Fruit fly (Drosophila melanogaster) whole organism, embryonic: ENCODE measurements around the gene Ugt316A1.
A peak's percentile ranks its signal among the peaks of the same experiment; 100 is the strongest.

Experiments used
- B-H2 ChIP-seq: fragments of 200-800 bp; sonication (Bioruptor generic); optimal IDR thresholded peaks from 2 replicates; lab custom pipeline; 2018; ENCODE audit warnings: missing biosample characterization, mild to moderate bottlenecking, missing genetic modification characterization
- CG10274 ChIP-seq: fragments of 200-800 bp; sonication (Bioruptor generic); optimal IDR thresholded peaks from 3 replicates; lab custom pipeline; 2017; ENCODE audit warnings: missing biosample characterization, mild to moderate bottlenecking, missing genetic modification characterization
- CG12104 ChIP-seq: fragments of 200-800 bp; sonication (Bioruptor generic); optimal IDR thresholded peaks from 3 replicates; lab custom pipeline; 2016; ENCODE audit warnings: missing biosample characterization, missing genetic modification characterization
- CG12769 ChIP-seq: fragments of 200-800 bp; sonication (Bioruptor generic); optimal IDR thresholded peaks from 2 replicates; lab custom pipeline; 2019; ENCODE audit warnings: missing biosample characterization, mild to moderate bottlenecking, missing genetic modification characterization, moderate library complexity
- CG13287 ChIP-seq: fragments of 200-800 bp; sonication (Bioruptor generic); IDR thresholded peaks from 2 replicates; pipeline ENCODE4 v1.3.6; 2022; ENCODE audit warnings: missing biosample characterization, missing genetic modification characterization; ENCODE audit not compliant: partially characterized antibody
- CG13424 ChIP-seq: fragments of 200-800 bp; sonication (Bioruptor generic); optimal IDR thresholded peaks from 2 replicates; lab custom pipeline; 2019; ENCODE audit warnings: missing biosample characterization, mild to moderate bottlenecking, missing genetic modification characterization, moderate library complexity
- CG13894 ChIP-seq: fragments of 200-800 bp; sonication (Bioruptor generic); optimal IDR thresholded peaks from 3 replicates; lab custom pipeline; 2018; ENCODE audit warnings: missing biosample characterization, mild to moderate bottlenecking, missing genetic modification characterization, moderate library complexity
- CG16863 ChIP-seq: fragments of 200-800 bp; sonication (Bioruptor generic); optimal IDR thresholded peaks from 3 replicates; lab custom pipeline; 2016; ENCODE audit warnings: missing biosample characterization, missing genetic modification characterization
- CG17359 ChIP-seq: fragments of 200-800 bp; sonication (Bioruptor generic); optimal IDR thresholded peaks from 3 replicates; lab custom pipeline; 2018; ENCODE audit warnings: missing biosample characterization, mild to moderate bottlenecking, missing genetic modification characterization, moderate library complexity
- CG2120 ChIP-seq: fragments of 200-800 bp; sonication (Bioruptor generic); optimal IDR thresholded peaks from 3 replicates; lab custom pipeline; 2016; ENCODE audit warnings: missing biosample characterization, missing genetic modification characterization
- CG2199 ChIP-seq: fragments of 200-800 bp; sonication (Bioruptor generic); IDR thresholded peaks from 3 replicates; pipeline ENCODE4 v1.3.6; 2022; ENCODE audit warnings: missing biosample characterization, missing genetic modification characterization
- CG2875 ChIP-seq: fragments of 200-800 bp; sonication (Bioruptor generic); optimal IDR thresholded peaks from 2 replicates; lab custom pipeline; 2017; ENCODE audit warnings: missing biosample characterization, mild to moderate bottlenecking, missing genetic modification characterization, missing genetic modification reagents
- CG33213 ChIP-seq: fragments of 200-800 bp; sonication (Bioruptor generic); optimal IDR thresholded peaks from 3 replicates; lab custom pipeline; 2016; ENCODE audit warnings: missing biosample characterization, missing genetic modification characterization
- CG4360 ChIP-seq: fragments of 200-800 bp; sonication (Bioruptor generic); IDR thresholded peaks from 2 replicates; pipeline ENCODE4 v1.3.6; 2022; ENCODE audit warnings: missing biosample characterization, missing genetic modification characterization
- CG4820 ChIP-seq: fragments of 200-800 bp; sonication (Bioruptor generic); optimal IDR thresholded peaks from 3 replicates; lab custom pipeline; 2016; ENCODE audit warnings: missing biosample characterization, missing genetic modification characterization
- CG8924 ChIP-seq: fragments of 200-800 bp; optimal IDR thresholded peaks from 3 replicates; lab custom pipeline; 2019; ENCODE audit warnings: missing biosample characterization, mild to moderate bottlenecking, missing genetic modification characterization, moderate library complexity
- Dad ChIP-seq: fragments of 200-800 bp; sonication (Bioruptor generic); optimal IDR thresholded peaks from 3 replicates; lab custom pipeline; 2016; ENCODE audit warnings: missing biosample characterization, missing genetic modification characterization
- Deaf1 ChIP-seq: fragments of 200-800 bp; optimal IDR thresholded peaks from 3 replicates; lab custom pipeline; 2019; ENCODE audit warnings: missing biosample characterization, mild to moderate bottlenecking, missing genetic modification characterization, moderate library complexity
- HLH54F ChIP-seq: fragments of 200-800 bp; sonication (Bioruptor generic); optimal IDR thresholded peaks from 3 replicates; lab custom pipeline; 2016; ENCODE audit warnings: missing biosample characterization, missing genetic modification characterization
- Hey ChIP-seq: fragments of 200-800 bp; sonication (Bioruptor generic); optimal IDR thresholded peaks from 3 replicates; lab custom pipeline; 2018; ENCODE audit warnings: missing biosample characterization, mild to moderate bottlenecking, missing genetic modification characterization
- Med ChIP-seq: fragments of 200-800 bp; sonication (Bioruptor generic); peaks from one replicate; lab custom pipeline; 2016; ENCODE audit warnings: missing biosample characterization, missing genetic modification characterization, mild to moderate bottlenecking, inconsistent platforms, moderate library complexity
- NFAT ChIP-seq: fragments of 200-800 bp; sonication (Bioruptor generic); IDR thresholded peaks from 2 replicates; pipeline ENCODE4 v1.3.6; 2022; ENCODE audit warnings: missing biosample characterization, missing genetic modification characterization
- Nf-YA ChIP-seq: fragments of 200-800 bp; sonication (Bioruptor generic); IDR thresholded peaks from 2 replicates; pipeline ENCODE4 v1.3.6; 2022; ENCODE audit warnings: missing biosample characterization, missing genetic modification characterization
- Pdp1 ChIP-seq, 2 experiments: fragments of 200-800 bp; sonication (Bioruptor generic); optimal IDR thresholded peaks; 3 replicates each; lab custom pipeline; 2016; ENCODE audit warnings: missing biosample characterization in 2 of 2, missing genetic modification characterization in 2 of 2, mild to moderate bottlenecking in 1 of 2, moderate library complexity in 1 of 2
- Rfx ChIP-seq: fragments of 200-800 bp; sonication (Bioruptor generic); IDR thresholded peaks from 2 replicates; pipeline ENCODE4 v1.3.6; 2022; ENCODE audit warnings: missing biosample characterization, missing genetic modification characterization
- Six4 ChIP-seq: fragments of 200-800 bp; sonication (Bioruptor generic); optimal IDR thresholded peaks from 2 replicates; lab custom pipeline; 2016; ENCODE audit warnings: missing biosample characterization, missing genetic modification characterization
- Spps ChIP-seq: fragments of 200-800 bp; sonication (Bioruptor generic); optimal IDR thresholded peaks from 2 replicates; lab custom pipeline; 2018; ENCODE audit warnings: missing biosample characterization, mild to moderate bottlenecking, missing genetic modification characterization
- Sry-δ ChIP-seq: fragments of 200-800 bp; sonication (Bioruptor generic); optimal IDR thresholded peaks from 2 replicates; lab custom pipeline; 2016; ENCODE audit warnings: missing biosample characterization, missing genetic modification characterization
- Tbp ChIP-seq: fragments of >200 bp; optimal IDR thresholded peaks from 2 replicates; lab custom pipeline; 2018; ENCODE audit warnings: missing biosample characterization, missing genetic modification characterization
- ato ChIP-seq: fragments of 200-800 bp; sonication (Bioruptor generic); IDR thresholded peaks from 2 replicates; pipeline ENCODE4 v1.3.6; 2022; ENCODE audit warnings: missing biosample characterization, missing genetic modification characterization; ENCODE audit not compliant: partially characterized antibody
- bigmax ChIP-seq: fragments of 200-800 bp; sonication (Bioruptor generic); optimal IDR thresholded peaks from 2 replicates; lab custom pipeline; 2018; ENCODE audit warnings: missing biosample characterization, mild to moderate bottlenecking, missing genetic modification characterization
- cas ChIP-seq: fragments of 200-800 bp; sonication (Bioruptor generic); IDR thresholded peaks from 2 replicates; pipeline ENCODE4 v1.3.6; 2022; ENCODE audit warnings: missing biosample characterization, missing genetic modification characterization
- chif ChIP-seq, 2 experiments: fragments of 200-800 bp; sonication (Bioruptor generic); optimal IDR thresholded peaks; 3 replicates each; lab custom pipeline; 2016; ENCODE audit warnings: missing biosample characterization in 2 of 2, missing genetic modification characterization in 2 of 2
- chinmo ChIP-seq: fragments of 200-800 bp; sonication (Bioruptor generic); IDR thresholded peaks from 4 replicates; pipeline ENCODE4 v1.3.6; 2022; ENCODE audit warnings: missing biosample characterization, missing genetic modification characterization; ENCODE audit not compliant: partially characterized antibody
- dpn ChIP-seq, 2 experiments: fragments of 200-800 bp; sonication (Bioruptor generic); optimal IDR thresholded peaks; 3 replicates each; lab custom pipeline; 2016; ENCODE audit warnings: missing biosample characterization in 2 of 2, missing genetic modification characterization in 2 of 2
- esg ChIP-seq: fragments of 200-800 bp; sonication (Bioruptor generic); conservative IDR thresholded peaks from 2 replicates; pipeline ENCODE4 v1.3.6; 2022; ENCODE audit warnings: missing biosample characterization, missing genetic modification characterization
- gem ChIP-seq: fragments of 200-800 bp; sonication (Bioruptor generic); optimal IDR thresholded peaks from 2 replicates; lab custom pipeline; 2019; ENCODE audit warnings: missing biosample characterization, mild to moderate bottlenecking, missing genetic modification characterization, moderate library complexity
- gro ChIP-seq: fragments of 200-800 bp; sonication (Bioruptor generic); optimal IDR thresholded peaks from 2 replicates; lab custom pipeline; 2016; ENCODE audit warnings: missing biosample characterization, missing genetic modification characterization
- insv ChIP-seq, 2 experiments: fragments of 200-800 bp; sonication (Bioruptor generic); optimal IDR thresholded peaks; 3 replicates each; lab custom pipeline; 2016 to 2018; ENCODE audit warnings: missing biosample characterization in 2 of 2, missing genetic modification characterization in 2 of 2
- ken ChIP-seq: fragments of 200-800 bp; sonication (Bioruptor generic); IDR thresholded peaks from 3 replicates; pipeline ENCODE4 v1.3.6; 2022; ENCODE audit warnings: missing biosample characterization, missing genetic modification characterization
- lab ChIP-seq: fragments of 200-800 bp; sonication (Bioruptor generic); optimal IDR thresholded peaks from 3 replicates; lab custom pipeline; 2017; ENCODE audit warnings: missing biosample characterization, missing genetic modification characterization, mild to moderate bottlenecking, moderate library complexity, missing genetic modification reagents
- mirr ChIP-seq: fragments of 200-800 bp; sonication (Bioruptor generic); optimal IDR thresholded peaks from 3 replicates; lab custom pipeline; 2018; ENCODE audit warnings: missing biosample characterization, mild to moderate bottlenecking, missing genetic modification characterization
- nau ChIP-seq: fragments of 200-800 bp; sonication (Bioruptor generic); optimal IDR thresholded peaks from 3 replicates; lab custom pipeline; 2017; ENCODE audit warnings: missing biosample characterization, mild to moderate bottlenecking, missing genetic modification characterization, missing genetic modification reagents
- p53 ChIP-seq: fragments of 200-800 bp; sonication (Bioruptor generic); optimal IDR thresholded peaks from 2 replicates; lab custom pipeline; 2016; ENCODE audit warnings: missing biosample characterization, missing genetic modification characterization
- pho ChIP-seq: fragments of 200-800 bp; sonication (Bioruptor generic); optimal IDR thresholded peaks from 2 replicates; lab custom pipeline; 2016; ENCODE audit warnings: missing biosample characterization, missing genetic modification characterization
- pum ChIP-seq: fragments of 200-800 bp; sonication (Bioruptor generic); optimal IDR thresholded peaks from 2 replicates; lab custom pipeline; 2016; ENCODE audit warnings: missing biosample characterization, missing genetic modification characterization
- pzg ChIP-seq: fragments of 200-800 bp; sonication (Bioruptor generic); optimal IDR thresholded peaks from 3 replicates; lab custom pipeline; 2018; ENCODE audit warnings: missing biosample characterization, mild to moderate bottlenecking, missing genetic modification characterization, moderate library complexity
- run ChIP-seq: fragments of 200-800 bp; sonication (Bioruptor generic); optimal IDR thresholded peaks from 3 replicates; lab custom pipeline; 2018; ENCODE audit warnings: missing biosample characterization, mild to moderate bottlenecking, missing genetic modification characterization
- sd ChIP-seq: fragments of 200-800 bp; sonication (Bioruptor generic); optimal IDR thresholded peaks from 3 replicates; lab custom pipeline; 2018; ENCODE audit warnings: missing biosample characterization, mild to moderate bottlenecking, missing genetic modification characterization, moderate library complexity
- sqz ChIP-seq: fragments of 200-800 bp; sonication (Bioruptor generic); optimal IDR thresholded peaks from 3 replicates; lab custom pipeline; 2018; ENCODE audit warnings: missing biosample characterization, mild to moderate bottlenecking, missing genetic modification characterization

The Ugt316A1 gene

dm6 chr3L:19014090-19014489 is 48.5 kb downstream of the Ugt316A1 start:
- TF ChIP-seq Deaf1 (tag; lab: Kevin White, UChicago) (no peak), run (tag; lab: Kevin White, UChicago) (no peak), Med (peak; percentile 73), gem (tag; lab: Kevin White, UChicago) (no peak), lab (GFP tag; lab: Kevin White, UChicago) (no peak), CG12769 (tag; lab: Kevin White, UChicago) (peak; percentile 44), pzg (GFP tag; lab: Kevin White, UChicago) (no peak), sd (tag; lab: Kevin White, UChicago) (peak; percentile 86), CG4820 (GFP tag; lab: Kevin White, UChicago) (no peak), Tbp (GFP tag; lab: Kevin White, UChicago) (no peak), CG13894 (tag; lab: Kevin White, UChicago) (peak; percentile 40), gro (GFP tag; lab: Kevin White, UChicago) (peak; percentile 41), chinmo (GFP tag; lab: Robert Waterston, UW) (peak; percentile 60; the same call in 1 of the 4 replicates), CG2199 (GFP tag; lab: Robert Waterston, UW) (no peak), HLH54F (GFP tag; lab: Kevin White, UChicago) (no peak), esg (GFP tag; lab: Robert Waterston, UW) (no peak), insv (GFP tag; optimal IDR thresholded peaks at IDR 0.05; lab: Kevin White, UChicago) (no peak), CG33213 (GFP tag; lab: Kevin White, UChicago) (no peak), CG2875 (GFP tag; lab: Kevin White, UChicago) (no peak), Pdp1 (GFP tag; optimal IDR thresholded peaks at IDR 0.05; lab: Kevin White, UChicago) (peak in 1 of 2 experiments; percentile 23), Rfx (GFP tag; lab: Robert Waterston, UW) (0 out of 2 replicates have a peak, but pooled peaks have one; percentile 34), mirr (GFP tag; lab: Kevin White, UChicago) (no peak), sqz (GFP tag; lab: Kevin White, UChicago) (peak; percentile 22), CG4360 (GFP tag; lab: Robert Waterston, UW) (peak; percentile 71), B-H2 (GFP tag; lab: Kevin White, UChicago) (peak; percentile 4), CG16863 (GFP tag; lab: Kevin White, UChicago) (no peak)

dm6 chr3L:19013086-19013752 is 49.4 kb downstream of the Ugt316A1 start:
- TF ChIP-seq CG8924 (tag; lab: Kevin White, UChicago) (no peak), ato (GFP tag; lab: Robert Waterston, UW) (no peak), pum (GFP tag; lab: Kevin White, UChicago) (no peak), dpn (GFP tag; optimal IDR thresholded peaks at IDR 0.05; lab: Kevin White, UChicago) (no peak), CG12104 (GFP tag; lab: Kevin White, UChicago) (no peak), Sry-δ (GFP tag; lab: Kevin White, UChicago) (no peak), bigmax (no peak), cas (GFP tag; lab: Robert Waterston, UW) (no peak), CG17359 (no peak), NFAT (GFP tag; lab: Robert Waterston, UW) (no peak), CG13424 (tag; lab: Kevin White, UChicago) (no peak), ken (no peak), nau (GFP tag; lab: Kevin White, UChicago) (no peak), Six4 (GFP tag; lab: Kevin White, UChicago) (no peak), CG10274 (GFP tag; lab: Kevin White, UChicago) (no peak), CG13287 (GFP tag; lab: Robert Waterston, UW) (no peak), Spps (no peak), Hey (no peak), Nf-YA (no peak), CG2120 (no peak), chif (GFP tag; optimal IDR thresholded peaks at IDR 0.05; lab: Kevin White, UChicago) (no peak), Dad (GFP tag; lab: Kevin White, UChicago) (no peak), p53 (GFP tag; lab: Kevin White, UChicago) (no peak), pho (GFP tag; lab: Kevin White, UChicago) (no peak)
